Worm (Caenorhabditis elegans) whole organism, midembryonic: ENCODE results near the gene F18E9.4.
"Not testable (repeated sequence)": the region's sequence is repeated elsewhere in the genome, so short reads cannot be mapped to it uniquely, and the experiment has no call there.

ENCODE experiments used
- T22C8.4 ChIP-seq: fragments of 200-800 bp; sonication (Bioruptor generic); IDR thresholded peaks from 2 replicates; pipeline ENCODE4 v1.3.6; 2022; ENCODE audit warnings: missing genetic modification characterization, missing compliant biosample characterization
- cog-1 ChIP-seq: sonication (generic microtip); optimal IDR thresholded peaks from 2 replicates; lab custom pipeline; 2016; ENCODE audit warnings: missing genetic modification characterization, missing compliant biosample characterization
- flt-1 ChIP-seq: fragments of 200-800 bp; sonication (Bioruptor generic); IDR thresholded peaks from 2 replicates; pipeline ENCODE4 v1.3.6; 2022; ENCODE audit warnings: missing genetic modification characterization, missing compliant biosample characterization
- klf-2 ChIP-seq: fragments of 200-800 bp; sonication (Bioruptor generic); conservative IDR thresholded peaks from 2 replicates; pipeline ENCODE4 v1.3.6; 2022; ENCODE audit warnings: missing genetic modification reagents, missing genetic modification characterization, missing compliant biosample characterization
- med-1 ChIP-seq: sonication (generic microtip); optimal IDR thresholded peaks from 2 replicates; lab custom pipeline; 2017; ENCODE audit warnings: missing genetic modification characterization, mild to moderate bottlenecking, missing compliant biosample characterization, antibody characterized with exemption, missing genetic modification reagents; ENCODE audit not compliant: insufficient read depth
- ref-1 ChIP-seq: fragments of 200-800 bp; sonication (Bioruptor generic); conservative IDR thresholded peaks from 2 replicates; pipeline ENCODE4 v1.3.6; 2022; ENCODE audit warnings: missing genetic modification reagents, missing genetic modification characterization, missing compliant biosample characterization
- tab-1 ChIP-seq: fragments of 200-800 bp; sonication (Bioruptor generic); IDR thresholded peaks from 2 replicates; pipeline ENCODE4 v1.3.6; 2022; ENCODE audit warnings: missing genetic modification characterization, missing compliant biosample characterization
- ztf-23 ChIP-seq: fragments of 200-800 bp; sonication (Bioruptor generic); IDR thresholded peaks from 2 replicates; pipeline ENCODE4 v1.3.6; 2022; ENCODE audit warnings: missing genetic modification reagents, missing genetic modification characterization, missing compliant biosample characterization
- ztf-29 ChIP-seq: fragments of 200-800 bp; sonication (Bioruptor generic); IDR thresholded peaks from 2 replicates; pipeline ENCODE4 v1.3.6; 2022; ENCODE audit warnings: missing genetic modification reagents, missing genetic modification characterization, missing compliant biosample characterization

F18E9.4 gene

DNA sequence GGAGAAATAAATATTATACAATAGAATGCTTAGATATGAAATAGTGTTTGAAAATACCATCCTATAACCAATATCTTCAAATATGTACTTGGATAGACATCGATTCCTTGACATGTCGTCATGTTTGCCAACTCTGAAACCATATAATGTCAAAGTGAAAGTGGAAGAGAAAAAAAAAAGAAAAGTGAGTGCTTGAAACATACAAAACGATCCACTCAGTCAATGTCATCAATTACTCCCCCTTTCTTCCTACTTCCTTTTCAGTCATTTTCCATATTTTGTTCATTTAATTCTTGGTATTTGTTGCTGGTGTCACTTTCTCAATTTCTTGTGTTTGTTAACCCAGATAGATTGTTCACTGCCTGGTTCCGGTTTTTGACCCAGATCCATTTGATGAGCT lies at the start of gene F18E9.4:
Gene F18E9.4, plus strand, starts transcription at position 301 of the 400 bp plus-strand sequence.
- no peak for TF ChIP-seq ref-1 (GFP tag; lab: Robert Waterston, UW)
- TF ChIP-seq flt-1 (GFP tag; lab: Robert Waterston, UW), result no peak
- TF ChIP-seq cog-1, result no peak
- TF ChIP-seq ztf-23, result no peak
- TF ChIP-seq T22C8.4, result no peak
- TF ChIP-seq med-1 (GFP tag; lab: Kevin White, UChicago), result no peak
- no peak for TF ChIP-seq klf-2 (GFP tag; lab: Robert Waterston, UW)
- TF ChIP-seq ztf-29 (GFP tag; lab: Robert Waterston, UW), result no peak
- no peak for TF ChIP-seq tab-1

DNA sequence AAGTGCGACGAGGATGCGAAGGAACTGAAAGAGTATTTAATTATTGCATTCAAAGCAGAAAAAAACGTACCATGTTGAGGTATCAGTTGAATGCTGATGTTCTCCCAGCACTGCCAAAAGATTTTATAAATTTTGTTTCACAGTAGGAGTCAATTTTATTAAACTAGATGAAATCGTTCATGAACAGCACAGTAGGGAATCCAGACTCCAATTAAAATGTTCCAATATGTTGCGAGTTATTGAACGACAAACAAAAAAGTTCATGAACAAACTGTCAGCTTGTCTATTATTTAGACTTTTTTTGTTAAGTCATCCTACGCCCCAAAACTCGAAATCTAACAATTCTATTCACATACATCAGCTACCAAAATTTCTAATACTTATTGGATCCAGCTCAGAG lies 45.3 kb upstream of the F18E9.4 start, which contains the start of gene nspc-1:
Gene nspc-1, minus strand, starts transcription at position 101 of the 400 bp plus-strand sequence.
- not testable (repeated sequence) for TF ChIP-seq T22C8.4, cog-1, tab-1

DNA sequence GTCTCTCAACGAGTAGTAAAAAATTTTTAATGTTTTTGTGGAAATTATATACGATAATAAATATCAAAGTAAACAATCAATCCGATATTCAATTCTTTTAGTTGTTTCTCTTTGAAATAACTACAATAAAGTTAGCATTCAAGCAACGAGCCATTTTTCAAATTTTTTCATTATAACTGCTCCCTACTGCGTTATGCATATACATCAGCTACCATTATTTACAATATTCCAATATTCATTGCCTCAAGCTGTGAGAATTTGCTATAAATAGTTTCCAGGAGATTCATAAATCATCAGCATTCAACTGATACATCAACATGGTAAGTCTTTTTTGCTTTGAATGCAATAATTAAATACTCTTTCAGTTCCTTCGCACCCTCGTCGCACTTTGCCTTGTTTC lies 43.5 kb upstream of the F18E9.4 start, which contains the start of gene nspc-3:
Gene nspc-3, plus strand, starts transcription at position 301 of the 400 bp plus-strand sequence.
- TF ChIP-seq T22C8.4, result no peak
- TF ChIP-seq flt-1 (GFP tag; lab: Robert Waterston, UW), result no peak
- no peak for TF ChIP-seq med-1 (GFP tag; lab: Kevin White, UChicago)

DNA sequence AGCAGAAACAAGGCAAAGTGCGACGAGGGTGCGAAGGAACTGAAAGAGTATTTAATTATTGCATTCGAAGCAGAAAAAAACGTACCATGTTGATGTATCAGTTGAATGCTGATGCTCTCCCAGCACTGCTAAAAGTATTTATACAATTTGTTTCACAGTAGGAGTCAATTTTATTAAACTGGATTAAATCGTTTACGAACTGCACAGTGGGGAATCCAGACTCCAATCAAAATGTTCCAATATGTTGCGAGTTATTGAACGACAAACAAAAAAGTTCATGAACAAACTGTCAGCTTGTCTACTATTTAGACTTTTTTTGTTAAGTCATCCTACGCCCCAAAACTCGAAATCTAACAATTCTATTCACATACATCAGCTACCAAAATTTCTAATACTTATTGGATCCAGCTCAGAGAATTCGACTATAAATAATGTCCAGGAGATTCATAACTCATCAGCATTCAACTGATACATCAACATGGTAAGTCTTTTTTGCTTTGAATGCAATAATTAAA lies 42.0 kb upstream of the F18E9.4 start, which contains the start of the genes nspc-4 and nspc-5:
Gene nspc-4, minus strand, starts transcription at position 101 of the 515 bp plus-strand sequence.
Gene nspc-5, plus strand, starts transcription at position 465 of the 515 bp plus-strand sequence.
- TF ChIP-seq ref-1 (GFP tag; lab: Robert Waterston, UW); cog-1; tab-1: not testable (repeated sequence)

DNA sequence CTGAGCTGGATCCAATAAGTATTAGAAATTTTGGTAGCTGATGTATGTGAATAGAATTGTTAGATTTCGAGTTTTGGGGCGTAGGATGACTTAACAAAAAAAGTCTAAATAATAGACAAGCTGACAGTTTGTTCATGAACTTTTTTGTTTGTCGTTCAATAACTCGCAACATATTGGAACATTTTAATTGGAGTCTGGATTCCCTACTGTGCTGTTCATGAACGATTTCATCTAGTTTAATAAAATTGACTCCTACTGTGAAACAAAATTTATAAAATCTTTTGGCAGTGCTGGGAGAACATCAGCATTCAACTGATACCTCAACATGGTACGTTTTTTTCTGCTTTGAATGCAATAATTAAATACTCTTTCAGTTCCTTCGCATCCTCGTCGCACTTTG lies 38.8 kb upstream of the F18E9.4 start, which contains the start of gene nspc-7:
Gene nspc-7, plus strand, starts transcription at position 301 of the 400 bp plus-strand sequence.
- TF ChIP-seq T22C8.4; flt-1 (GFP tag; lab: Robert Waterston, UW); ref-1 (GFP tag; lab: Robert Waterston, UW): not testable (repeated sequence)

DNA sequence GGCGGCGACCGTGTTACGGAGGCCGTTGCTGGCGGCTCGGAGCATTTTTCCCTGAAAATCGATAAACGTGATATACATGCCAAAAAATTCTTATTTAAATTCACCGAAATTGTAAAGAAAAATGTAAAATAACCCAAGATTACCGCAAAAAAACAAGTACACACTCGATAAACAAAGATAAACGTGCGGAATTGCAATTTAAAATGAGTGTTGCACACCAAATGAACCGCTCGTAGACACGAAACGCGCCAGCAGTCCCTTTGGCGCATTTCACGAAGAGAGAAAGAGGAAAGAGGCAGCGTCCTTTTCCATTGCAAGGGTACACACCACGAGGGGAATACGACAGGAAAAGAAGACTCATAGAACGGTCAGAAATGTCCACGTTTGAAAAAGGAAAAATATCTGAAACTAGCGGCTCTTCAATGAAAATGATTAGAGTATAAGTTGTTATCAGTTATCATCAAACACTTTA lies 34.3 kb upstream of the F18E9.4 start, which contains the start of gene sdha-1:
Gene sdha-1, minus strand, starts transcription at position 51 of the 472 bp plus-strand sequence.
- no peak for TF ChIP-seq flt-1 (GFP tag; lab: Robert Waterston, UW)
- TF ChIP-seq cog-1, result peak; percentile 10

DNA sequence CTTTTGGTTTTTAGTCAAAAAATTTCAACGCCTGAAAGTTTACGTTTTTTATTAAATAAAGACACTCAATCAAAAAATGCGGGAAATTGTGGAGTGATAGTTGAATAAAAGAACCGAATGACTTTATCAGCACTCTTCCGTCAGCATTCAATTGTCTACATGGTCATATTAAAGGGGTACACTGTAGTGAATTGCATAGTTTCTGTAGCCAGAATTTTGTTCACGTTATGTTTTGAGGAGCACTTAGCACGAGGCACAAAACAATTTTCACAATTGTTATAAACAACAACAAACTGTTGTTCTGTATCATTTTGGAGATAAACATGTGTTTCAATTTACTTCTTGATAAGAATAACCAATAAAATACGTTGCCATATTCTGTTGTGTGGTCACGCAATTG lies 31.3 kb upstream of the F18E9.4 start, which contains the start of gene D2021.4:
Gene D2021.4, minus strand, starts transcription at position 48 of the 400 bp plus-strand sequence.
- no peak for TF ChIP-seq ref-1 (GFP tag; lab: Robert Waterston, UW)
- TF ChIP-seq flt-1 (GFP tag; lab: Robert Waterston, UW), result no peak
- no peak for TF ChIP-seq med-1 (GFP tag; lab: Kevin White, UChicago)
- no peak for TF ChIP-seq cog-1

DNA sequence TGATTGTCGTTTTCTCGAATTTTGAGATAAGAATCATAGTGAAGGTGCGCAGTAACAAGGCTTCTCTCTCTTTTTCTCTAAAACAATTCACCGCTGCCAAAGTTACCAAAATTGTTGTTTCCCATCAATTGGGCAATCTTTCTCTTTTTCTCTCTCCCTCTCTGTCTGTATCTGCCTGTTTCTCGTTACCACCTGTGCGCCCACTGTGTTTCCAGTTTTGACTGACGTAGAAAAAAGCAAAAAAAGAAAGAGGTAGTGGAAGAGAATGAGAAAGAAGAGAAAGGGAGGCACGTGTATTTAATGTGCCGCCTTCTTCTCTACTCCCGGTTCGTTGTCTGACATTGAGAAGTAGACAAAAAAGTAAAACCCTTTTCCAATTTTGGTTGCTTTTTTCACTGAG lies 30.2 kb upstream of the F18E9.4 start:
- TF ChIP-seq klf-2 (GFP tag; lab: Robert Waterston, UW) (no peak), T22C8.4 (no peak), med-1 (GFP tag; lab: Kevin White, UChicago) (no peak), ztf-23 (no peak), ref-1 (GFP tag; lab: Robert Waterston, UW) (no peak), tab-1 (no peak), flt-1 (GFP tag; lab: Robert Waterston, UW) (no peak), ztf-29 (GFP tag; lab: Robert Waterston, UW) (no peak)

DNA sequence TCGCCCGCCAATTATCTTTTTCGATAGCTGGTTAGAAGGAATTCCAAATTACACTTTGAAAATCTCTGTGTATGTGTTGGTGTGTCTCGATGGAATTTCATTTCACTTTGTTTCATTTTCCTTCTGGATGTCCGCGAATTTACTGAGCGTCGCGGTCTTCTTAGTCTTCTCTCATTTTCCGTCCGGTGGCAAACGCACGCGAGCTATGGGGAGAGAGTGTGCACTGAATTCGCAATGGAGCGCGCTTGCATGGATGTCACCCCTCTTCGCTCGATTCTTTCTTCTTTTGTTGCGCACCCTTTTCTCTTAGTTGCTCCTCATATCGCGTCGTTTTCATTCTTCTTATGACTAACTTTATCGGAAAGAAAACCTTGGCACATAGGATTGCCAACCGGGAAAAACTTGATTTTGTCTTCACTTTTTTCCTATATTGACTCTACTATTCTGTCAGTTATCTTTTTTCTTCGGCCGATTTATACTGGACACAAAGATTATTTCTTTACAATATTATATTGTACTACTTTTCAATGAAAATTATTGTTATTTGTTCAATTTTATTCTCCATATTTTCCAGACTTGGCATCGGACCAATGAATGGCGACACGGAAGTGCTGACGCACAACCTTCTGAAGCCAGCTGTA lies 28.5 kb upstream of the F18E9.4 start, which contains the start of gene dhhc-14:
Gene dhhc-14, plus strand, starts transcription at position 591 of the 641 bp plus-strand sequence.
- no peak for TF ChIP-seq ztf-29 (GFP tag; lab: Robert Waterston, UW)
- peak; percentile 37 for TF ChIP-seq cog-1
- TF ChIP-seq med-1 (GFP tag; lab: Kevin White, UChicago), result no peak
- TF ChIP-seq klf-2 (GFP tag; lab: Robert Waterston, UW), result no peak
- TF ChIP-seq flt-1 (GFP tag; lab: Robert Waterston, UW), result 0 out of 2 replicates have a peak, but pooled peaks have one; percentile 52
- TF ChIP-seq ref-1 (GFP tag; lab: Robert Waterston, UW), result no peak
- TF ChIP-seq ztf-23, result peak; percentile 64; the same call in 1 of the 2 replicates
- no peak for TF ChIP-seq tab-1
- no peak for TF ChIP-seq T22C8.4

DNA sequence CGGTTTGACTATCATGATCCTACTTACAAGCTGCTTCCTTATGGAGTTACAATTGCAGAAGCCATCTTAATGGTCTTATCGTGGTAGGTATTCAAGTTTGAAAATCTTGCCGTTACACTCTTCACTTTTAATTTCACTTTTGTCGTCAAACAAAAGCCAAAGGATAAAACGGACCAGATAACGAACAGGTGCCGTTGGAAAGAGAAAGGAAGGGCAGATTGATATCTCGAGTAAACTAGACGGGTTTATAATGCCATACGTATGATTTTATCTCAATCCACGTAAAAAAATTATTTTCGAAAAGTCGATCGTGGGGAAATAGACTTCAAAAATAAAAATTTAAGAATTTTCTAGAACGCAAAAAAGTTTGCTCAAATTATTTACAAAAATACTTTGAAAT lies 26.3 kb upstream of the F18E9.4 start:
- TF ChIP-seq klf-2 (GFP tag; lab: Robert Waterston, UW) (no peak), T22C8.4 (no peak)
